Fruit fly (Drosophila melanogaster) whole organism, embryonic: ENCODE data around the gene Naa80.

ENCODE experiments used
- Aef1 ChIP-seq: fragments of 200-800 bp; sonication (Bioruptor generic); IDR thresholded peaks from 3 replicates; pipeline ENCODE4 v1.3.6; 2022; ENCODE audit warnings: missing biosample characterization, missing genetic modification characterization
- Atf-2 ChIP-seq: fragments of 200-800 bp; sonication (Bioruptor generic); optimal IDR thresholded peaks from 2 replicates; lab custom pipeline; 2016; ENCODE audit warnings: missing biosample characterization, missing genetic modification characterization
- Bteb2 ChIP-seq: fragments of 200-800 bp; sonication (Bioruptor generic); optimal IDR thresholded peaks from 2 replicates; lab custom pipeline; 2016; ENCODE audit warnings: missing biosample characterization, missing genetic modification characterization
- CG10462 ChIP-seq: fragments of 200-800 bp; sonication (Bioruptor generic); optimal IDR thresholded peaks from 2 replicates; lab custom pipeline; 2016; ENCODE audit warnings: missing biosample characterization, missing genetic modification characterization
- CG10979 ChIP-seq: fragments of 200-800 bp; sonication (Bioruptor generic); optimal IDR thresholded peaks from 2 replicates; lab custom pipeline; 2018; ENCODE audit warnings: missing biosample characterization, mild to moderate bottlenecking, missing genetic modification characterization, moderate library complexity
- CG11085 ChIP-seq: fragments of 200-800 bp; sonication (Bioruptor generic); IDR thresholded peaks from 2 replicates; pipeline ENCODE4 v1.3.6; 2022; ENCODE audit warnings: missing biosample characterization, missing genetic modification characterization
- CG12659 ChIP-seq: fragments of 200-800 bp; sonication (Bioruptor generic); optimal IDR thresholded peaks from 3 replicates; lab custom pipeline; 2017; ENCODE audit warnings: mild to moderate bottlenecking, missing biosample characterization, missing genetic modification reagents, missing genetic modification characterization
- CG12744 ChIP-seq: fragments of 200-800 bp; sonication (Bioruptor generic); optimal IDR thresholded peaks from 2 replicates; lab custom pipeline; 2016; ENCODE audit warnings: missing biosample characterization, missing genetic modification characterization
- CG13424 ChIP-seq: fragments of 200-800 bp; sonication (Bioruptor generic); optimal IDR thresholded peaks from 2 replicates; lab custom pipeline; 2019; ENCODE audit warnings: missing biosample characterization, mild to moderate bottlenecking, missing genetic modification characterization, moderate library complexity
- CG14710 ChIP-seq: fragments of 200-800 bp; sonication (Bioruptor generic); optimal IDR thresholded peaks from 3 replicates; lab custom pipeline; 2019; ENCODE audit warnings: missing biosample characterization, mild to moderate bottlenecking, missing genetic modification characterization, moderate library complexity
- CG17912 ChIP-seq: fragments of 200-800 bp; sonication (Bioruptor generic); optimal IDR thresholded peaks from 2 replicates; lab custom pipeline; 2018; ENCODE audit warnings: missing biosample characterization, mild to moderate bottlenecking, missing genetic modification characterization
- CG2120 ChIP-seq: fragments of 200-800 bp; sonication (Bioruptor generic); optimal IDR thresholded peaks from 3 replicates; lab custom pipeline; 2016; ENCODE audit warnings: missing biosample characterization, missing genetic modification characterization
- CG30020 ChIP-seq: fragments of 200-800 bp; optimal IDR thresholded peaks from 2 replicates; lab custom pipeline; 2019; ENCODE audit warnings: missing biosample characterization, mild to moderate bottlenecking, missing genetic modification characterization, moderate library complexity
- CG3281 ChIP-seq: fragments of 200-800 bp; sonication (Bioruptor generic); optimal IDR thresholded peaks from 3 replicates; lab custom pipeline; 2017; ENCODE audit warnings: missing biosample characterization, mild to moderate bottlenecking, missing genetic modification characterization
- CG34376 ChIP-seq: fragments of 200-800 bp; sonication (Bioruptor generic); optimal IDR thresholded peaks from 2 replicates; lab custom pipeline; 2018; ENCODE audit warnings: missing biosample characterization, mild to moderate bottlenecking, missing genetic modification characterization
- CG42726 ChIP-seq: fragments of 200-800 bp; sonication (Bioruptor generic); IDR thresholded peaks from 2 replicates; pipeline ENCODE4 v1.3.6; 2022; ENCODE audit warnings: missing biosample characterization, missing genetic modification characterization; ENCODE audit not compliant: partially characterized antibody
- CG4617 ChIP-seq: fragments of 200-800 bp; sonication (Bioruptor generic); optimal IDR thresholded peaks from 3 replicates; lab custom pipeline; 2016; ENCODE audit warnings: missing biosample characterization, missing genetic modification characterization, borderline replicate concordance
- CG6272 ChIP-seq: fragments of 200-800 bp; sonication (Bioruptor generic); IDR thresholded peaks from 2 replicates; pipeline ENCODE4 v1.3.6; 2022; ENCODE audit warnings: missing biosample characterization, missing genetic modification characterization
- CG8478 ChIP-seq: fragments of >200 bp; optimal IDR thresholded peaks from 2 replicates; lab custom pipeline; 2018
- CG9215 ChIP-seq: fragments of 200-800 bp; sonication (Bioruptor generic); IDR thresholded peaks from 2 replicates; pipeline ENCODE4 v1.3.6; 2022; ENCODE audit warnings: missing biosample characterization, missing genetic modification characterization
- CoRest ChIP-seq: fragments of 200-800 bp; sonication (Bioruptor generic); optimal IDR thresholded peaks from 3 replicates; lab custom pipeline; 2018; ENCODE audit warnings: missing biosample characterization, mild to moderate bottlenecking, missing genetic modification characterization, moderate library complexity
- Dbx ChIP-seq: fragments of 200-800 bp; sonication (Bioruptor generic); IDR thresholded peaks from 3 replicates; pipeline ENCODE4 v1.3.6; 2022; ENCODE audit warnings: missing biosample characterization, missing genetic modification characterization
- Dll ChIP-seq: fragments of 200-800 bp; sonication (Bioruptor generic); IDR thresholded peaks from 4 replicates; pipeline ENCODE4 v1.3.6; 2022; ENCODE audit warnings: missing biosample characterization, missing genetic modification characterization; ENCODE audit not compliant: partially characterized antibody
- Gug ChIP-seq: fragments of 200-800 bp; sonication (Bioruptor generic); IDR thresholded peaks from 4 replicates; pipeline ENCODE4 v1.3.6; 2022; ENCODE audit warnings: missing biosample characterization, missing genetic modification characterization
- Max ChIP-seq: fragments of 200-800 bp; sonication (Bioruptor generic); optimal IDR thresholded peaks from 2 replicates; lab custom pipeline; 2016; ENCODE audit warnings: missing biosample characterization, mild to moderate bottlenecking, missing genetic modification characterization
- NfI ChIP-seq: fragments of 200-800 bp; sonication (Bioruptor generic); optimal IDR thresholded peaks from 3 replicates; lab custom pipeline; 2018; ENCODE audit warnings: missing biosample characterization, mild to moderate bottlenecking, missing genetic modification characterization, moderate library complexity
- Pdp1 ChIP-seq, 2 experiments: fragments of 200-800 bp; sonication (Bioruptor generic); optimal IDR thresholded peaks; 3 replicates each; lab custom pipeline; 2016; ENCODE audit warnings: missing biosample characterization in 2 of 2, missing genetic modification characterization in 2 of 2, mild to moderate bottlenecking in 1 of 2, moderate library complexity in 1 of 2
- Rfx ChIP-seq: fragments of 200-800 bp; sonication (Bioruptor generic); IDR thresholded peaks from 2 replicates; pipeline ENCODE4 v1.3.6; 2022; ENCODE audit warnings: missing biosample characterization, missing genetic modification characterization
- Trl ChIP-seq, 3 experiments: fragments of >200 bp in 2 of 3; fragments of 200-800 bp in 1 of 3; sonication (Bioruptor generic) in 1 of 3; optimal IDR thresholded peaks; 2 replicates in 1 of 3; 3 replicates in 2 of 3; lab custom pipeline; 2016 to 2017; ENCODE audit warnings: missing biosample characterization in 1 of 3, missing genetic modification characterization in 1 of 3
- Xrp1 ChIP-seq: fragments of 200-800 bp; sonication (Bioruptor generic); IDR thresholded peaks from 2 replicates; pipeline ENCODE4 v1.3.6; 2022; ENCODE audit warnings: missing biosample characterization, missing genetic modification characterization
- bsh ChIP-seq, 2 experiments: fragments of 200-800 bp; sonication (Bioruptor generic); optimal IDR thresholded peaks; 2 replicates each; lab custom pipeline; 2017 to 2018; ENCODE audit warnings: mild to moderate bottlenecking in 2 of 2, missing biosample characterization in 2 of 2, missing genetic modification characterization in 2 of 2, moderate library complexity in 1 of 2
- crol ChIP-seq: fragments of 200-800 bp; sonication (Bioruptor generic); IDR thresholded peaks from 2 replicates; pipeline ENCODE4 v1.3.6; 2022; ENCODE audit warnings: missing biosample characterization, missing genetic modification characterization
- dpn ChIP-seq, 2 experiments: fragments of 200-800 bp; sonication (Bioruptor generic); optimal IDR thresholded peaks; 3 replicates each; lab custom pipeline; 2016; ENCODE audit warnings: missing biosample characterization in 2 of 2, missing genetic modification characterization in 2 of 2
- gcm ChIP-seq: fragments of 200-800 bp; sonication (Bioruptor generic); optimal IDR thresholded peaks from 2 replicates; lab custom pipeline; 2019; ENCODE audit warnings: missing biosample characterization, mild to moderate bottlenecking, missing genetic modification characterization, moderate library complexity
- h ChIP-seq: fragments of >200 bp; optimal IDR thresholded peaks from 2 replicates; lab custom pipeline; 2017
- jumu ChIP-seq: fragments of 200-800 bp; sonication (Bioruptor generic); optimal IDR thresholded peaks from 3 replicates; lab custom pipeline; 2016; ENCODE audit warnings: missing biosample characterization, missing genetic modification characterization
- lola ChIP-seq, 3 experiments: fragments of >200 bp in 2 of 3; fragments of 200-800 bp in 1 of 3; sonication (Bioruptor generic) in 1 of 3; optimal IDR thresholded peaks; 2 replicates each; lab custom pipeline; 2017 to 2019; ENCODE audit warnings: missing biosample characterization in 3 of 3, missing genetic modification characterization in 3 of 3, mild to moderate bottlenecking in 1 of 3, moderate library complexity in 1 of 3
- mam ChIP-seq: fragments of 200-800 bp; sonication (Bioruptor generic); optimal IDR thresholded peaks from 3 replicates; lab custom pipeline; 2016; ENCODE audit warnings: missing biosample characterization, missing genetic modification characterization
- mirr ChIP-seq: fragments of 200-800 bp; sonication (Bioruptor generic); optimal IDR thresholded peaks from 3 replicates; lab custom pipeline; 2018; ENCODE audit warnings: missing biosample characterization, mild to moderate bottlenecking, missing genetic modification characterization
- pan ChIP-seq, 4 experiments: fragments of >200 bp in 3 of 4; fragments of 200-800 bp in 1 of 4; sonication (Bioruptor generic) in 1 of 4; optimal IDR thresholded peaks in 3 of 4; IDR thresholded peaks in 1 of 4; 2 replicates each; pipeline versions ENCODE4 v1.3.6 to Lab custom; 2017 to 2022; ENCODE audit warnings: missing biosample characterization in 2 of 4, missing genetic modification characterization in 2 of 4, mixed read lengths in 1 of 4
- pzg ChIP-seq: fragments of 200-800 bp; sonication (Bioruptor generic); optimal IDR thresholded peaks from 3 replicates; lab custom pipeline; 2018; ENCODE audit warnings: missing biosample characterization, mild to moderate bottlenecking, missing genetic modification characterization, moderate library complexity
- shn ChIP-seq: fragments of 200-800 bp; sonication (Bioruptor generic); optimal IDR thresholded peaks from 3 replicates; lab custom pipeline; 2016; ENCODE audit warnings: missing biosample characterization, missing genetic modification characterization
- slbo ChIP-seq: fragments of 200-800 bp; sonication (Bioruptor generic); IDR thresholded peaks from 2 replicates; pipeline ENCODE4 v1.3.6; 2022; ENCODE audit warnings: missing biosample characterization, missing genetic modification characterization
- stwl ChIP-seq: fragments of 200-800 bp; sonication (Bioruptor generic); optimal IDR thresholded peaks from 3 replicates; lab custom pipeline; 2018; ENCODE audit warnings: missing biosample characterization, mild to moderate bottlenecking, missing genetic modification characterization, moderate library complexity
- tgo ChIP-seq: fragments of 200-800 bp; sonication (Bioruptor generic); IDR thresholded peaks from 3 replicates; pipeline ENCODE4 v1.3.6; 2022; ENCODE audit warnings: missing biosample characterization, missing genetic modification characterization
- tll ChIP-seq, 2 experiments: fragments of 200-800 bp in 1 of 2; fragments of >200 bp in 1 of 2; sonication (Bioruptor generic) in 1 of 2; optimal IDR thresholded peaks; 2 replicates each; lab custom pipeline; 2017 to 2019; ENCODE audit warnings: missing biosample characterization in 2 of 2, missing genetic modification characterization in 2 of 2, mild to moderate bottlenecking in 1 of 2, moderate library complexity in 1 of 2
- z ChIP-seq: fragments of 200-800 bp; sonication (Bioruptor generic); IDR thresholded peaks from 3 replicates; pipeline ENCODE4 v1.3.6; 2022; ENCODE audit warnings: missing biosample characterization, missing genetic modification characterization
- zf30C ChIP-seq: fragments of 200-800 bp; sonication (Bioruptor generic); optimal IDR thresholded peaks from 3 replicates; lab custom pipeline; 2018; ENCODE audit warnings: missing biosample characterization, mild to moderate bottlenecking, missing genetic modification characterization

Gene Naa80

DNA sequence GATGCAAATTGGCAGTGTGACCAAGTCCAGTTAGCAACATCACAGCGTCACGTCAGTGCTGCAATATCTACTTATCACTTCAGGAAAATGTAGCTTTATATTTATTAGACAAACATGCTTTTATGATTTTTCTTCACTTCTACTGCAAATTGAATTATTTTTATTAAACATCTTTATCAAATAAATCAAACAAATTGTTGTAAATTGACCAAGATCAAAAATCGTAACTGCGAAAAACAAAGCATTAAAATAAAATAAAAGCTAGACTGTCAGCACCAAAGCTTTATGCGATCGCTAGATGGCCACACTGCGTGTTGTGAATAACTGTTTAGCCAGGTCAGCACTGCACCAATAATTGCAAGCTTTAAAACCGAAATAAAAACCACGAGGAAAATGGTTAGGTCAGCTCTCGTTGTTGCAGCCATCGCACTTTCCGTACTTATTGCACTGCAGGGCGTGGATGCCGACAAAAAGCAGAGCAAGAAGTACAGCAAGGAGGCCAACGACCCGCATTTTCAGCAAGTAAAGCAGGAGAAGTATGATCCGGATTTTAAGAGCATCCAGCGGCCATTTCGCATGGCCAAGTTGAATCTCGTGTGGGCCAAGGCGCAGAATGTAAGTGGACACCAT is 23.7 kb downstream of the Naa80 start, which contains the start of the genes CG12945 and CG8507 (continued):
- TF ChIP-seq mam (GFP tag; lab: Kevin White, UChicago) = peak; percentile 44
- peak; percentile 41 for TF ChIP-seq CG4617 (GFP tag; lab: Kevin White, UChicago)
- no peak for TF ChIP-seq CG8478 (lab: Kevin White, UChicago)
- TF ChIP-seq tgo (GFP tag; lab: Robert Waterston, UW) = peak; percentile 56; the same call in 2 of the 3 replicates
- TF ChIP-seq Max (GFP tag; lab: Kevin White, UChicago) = peak; percentile 63
- TF ChIP-seq Xrp1 (GFP tag; lab: Robert Waterston, UW) = peak; percentile 26; the same call in 1 of the 2 replicates
- no peak for TF ChIP-seq CG42726 (GFP tag; lab: Robert Waterston, UW)
- TF ChIP-seq CoRest = peak; percentile 76
- peak; percentile 56 to 59 for TF ChIP-seq Pdp1 (GFP tag; optimal IDR thresholded peaks at IDR 0.05; lab: Kevin White, UChicago)
- peak; percentile 55 for TF ChIP-seq pzg
- 0 out of 3 replicates have a peak, but pooled peaks have one; percentile 18 for TF ChIP-seq Dbx
- TF ChIP-seq shn (GFP tag; lab: Kevin White, UChicago) = peak; percentile 53
- peak; percentile 66 for TF ChIP-seq Rfx (GFP tag; lab: Robert Waterston, UW)
- TF ChIP-seq Gug (GFP tag; lab: Robert Waterston, UW) = peak; percentile 36; the same call in 1 of the 4 replicates
- TF ChIP-seq Atf-2 (GFP tag; lab: Kevin White, UChicago) = peak; percentile 53
- no peak for TF ChIP-seq crol (GFP tag; lab: Robert Waterston, UW)
- peak; percentile 41 for TF ChIP-seq NfI
- TF ChIP-seq CG13424 (tag; lab: Kevin White, UChicago) = peak; percentile 67
- peak; percentile 43 for TF ChIP-seq CG12744 (GFP tag; lab: Kevin White, UChicago)
- TF ChIP-seq z (GFP tag; lab: Robert Waterston, UW) = no peak
- TF ChIP-seq CG3281 = peak; percentile 17
- peak; percentile 70 for TF ChIP-seq CG14710 (tag; lab: Kevin White, UChicago)
- peak; percentile 37 for TF ChIP-seq gcm (GFP tag; lab: Kevin White, UChicago)
- no peak for TF ChIP-seq CG6272 (GFP tag; lab: Robert Waterston, UW)
- peak; percentile 29; the same call in 1 of the 2 replicates for TF ChIP-seq CG9215 (GFP tag; lab: Robert Waterston, UW)
- peak; percentile 24 for TF ChIP-seq CG34376
- TF ChIP-seq CG10979 (tag; lab: Kevin White, UChicago) = peak; percentile 31
- TF ChIP-seq slbo (GFP tag; lab: Robert Waterston, UW) = peak; percentile 47; the same call in 1 of the 2 replicates
- no peak for TF ChIP-seq CG11085 (GFP tag; lab: Robert Waterston, UW)
- peak; percentile 65 for TF ChIP-seq stwl (tag; lab: Kevin White, UChicago)
- TF ChIP-seq tll (GFP tag; optimal IDR thresholded peaks at IDR 0.05; lab: Kevin White, UChicago) = peak in 1 of 2 experiments; percentile 47
- TF ChIP-seq bsh (GFP tag; optimal IDR thresholded peaks at IDR 0.05; lab: Kevin White, UChicago) = peak in 1 of 2 experiments; percentile 20
- no peak for TF ChIP-seq CG10462
- TF ChIP-seq Trl (optimal IDR thresholded peaks at IDR 0.05; lab: Kevin White, UChicago) = no peak
- TF ChIP-seq Trl (GFP tag; optimal IDR thresholded peaks at IDR 0.05; lab: Kevin White, UChicago) = peak; percentile 4
- TF ChIP-seq mirr (GFP tag; lab: Kevin White, UChicago) = no peak
- TF ChIP-seq lola (GFP tag; optimal IDR thresholded peaks at IDR 0.05; lab: Kevin White, UChicago) = peak in 1 of 3 experiments; percentile 54
- TF ChIP-seq zf30C (GFP tag; lab: Kevin White, UChicago) = no peak
- TF ChIP-seq dpn (GFP tag; optimal IDR thresholded peaks at IDR 0.05; lab: Kevin White, UChicago) = peak; percentile 43
- peak; percentile 28 for TF ChIP-seq jumu (GFP tag; lab: Kevin White, UChicago)
- TF ChIP-seq Aef1 (GFP tag; lab: Robert Waterston, UW) = no peak
- TF ChIP-seq Bteb2 = no peak
- no peak for TF ChIP-seq pan (optimal IDR thresholded peaks at IDR 0.05; lab: Kevin White, UChicago)
- no peak for TF ChIP-seq pan (GFP tag; optimal IDR thresholded peaks at IDR 0.05 in 1 of 2, IDR thresholded peaks at IDR 0.05 in 1 of 2)
- 0 out of 4 replicates have a peak, but pooled peaks have one; percentile 37 for TF ChIP-seq Dll (GFP tag; lab: Robert Waterston, UW)
- TF ChIP-seq CG17912 (GFP tag; lab: Kevin White, UChicago) = no peak
- peak; percentile 68 for TF ChIP-seq CG12659 (GFP tag; lab: Kevin White, UChicago)
- TF ChIP-seq h = no peak
- peak; percentile 52 for TF ChIP-seq CG30020 (tag; lab: Kevin White, UChicago)
- peak; percentile 79 for TF ChIP-seq CG2120
